Worm (Caenorhabditis elegans): Measurements from ENCODE around the gene oac-8.

The oac-8 gene

DNA sequence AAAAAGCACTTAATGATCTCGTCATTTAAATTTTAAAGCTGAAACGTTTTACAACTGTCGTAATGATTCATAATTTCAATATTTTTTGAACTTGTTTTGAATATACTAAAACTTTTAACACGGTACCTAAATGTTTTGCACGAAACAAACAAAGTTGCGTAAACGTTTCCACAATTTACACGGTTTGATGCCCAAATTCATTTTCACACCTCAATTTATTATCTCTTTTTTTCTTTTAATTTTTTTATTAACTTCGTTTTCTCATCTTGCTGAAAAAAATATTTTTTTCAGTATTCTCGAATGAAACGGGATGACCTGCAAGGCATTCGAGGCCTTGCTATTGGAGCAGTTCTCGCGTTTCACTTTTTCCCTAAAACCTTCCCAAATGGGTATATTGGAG, at the start of gene oac-8:
TSS of gene oac-8 (plus strand) at position 301 of the 400 bp plus-strand sequence.
- TF ChIP-seq che-1 (tag; optimal IDR thresholded peaks at IDR 0.05) (no peak), Y22D7AL.16 (tag; optimal IDR thresholded peaks at IDR 0.05) (no peak), unc-86 (tag; optimal IDR thresholded peaks at IDR 0.05) (no peak), dve-1 (tag; optimal IDR thresholded peaks at IDR 0.05) (no peak), syd-9 (tag; optimal IDR thresholded peaks at IDR 0.05) (no peak)

ce11 chrIV:10538584-10538983, 45.8 kb upstream of the oac-8 start, which contains the start of gene T07G12.4:
Gene T07G12.4 (minus strand): TSS chrIV:10538684.
- TF ChIP-seq syd-9 (tag; optimal IDR thresholded peaks at IDR 0.05) (no peak), unc-42 (tag; optimal IDR thresholded peaks at IDR 0.05) (no peak), dve-1 (tag; optimal IDR thresholded peaks at IDR 0.05) (no peak), lim-6 (tag; optimal IDR thresholded peaks at IDR 0.05) (no peak), dmd-4 (tag; optimal IDR thresholded peaks at IDR 0.05; ENCODE audit: borderline replicate concordance) (no peak)

DNA sequence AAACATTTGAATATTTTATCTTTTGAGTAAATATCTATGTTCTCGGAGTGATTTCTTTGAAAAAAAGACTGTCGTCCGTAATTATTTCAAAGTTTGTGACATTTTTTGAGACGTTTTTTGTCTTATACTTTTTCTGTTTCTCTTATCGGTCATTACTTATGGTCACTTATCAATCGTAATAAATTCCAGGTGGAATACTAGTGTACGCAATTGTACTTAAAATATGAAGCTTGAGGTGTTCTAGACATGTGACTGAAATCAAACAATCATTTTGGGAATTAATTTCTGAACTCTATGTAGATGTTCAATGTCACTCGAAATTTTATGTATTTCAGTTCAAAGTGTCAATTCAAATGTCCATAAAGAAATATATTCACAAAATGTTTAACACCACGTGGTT, 42.1 kb upstream of the oac-8 start:
- TF ChIP-seq pha-4 (tag; optimal IDR thresholded peaks at IDR 0.05) = no peak
- TF ChIP-seq K02D7.2 (tag; optimal IDR thresholded peaks at IDR 0.05) = no peak
- TF ChIP-seq ref-2 (tag; optimal IDR thresholded peaks at IDR 0.05) = no peak
- TF ChIP-seq ceh-18 (tag; optimal IDR thresholded peaks at IDR 0.05) = no peak
- TF ChIP-seq rnt-1 (tag; optimal IDR thresholded peaks at IDR 0.05) = no peak
- TF ChIP-seq fkh-10 (GFP tag; optimal IDR thresholded peaks at IDR 0.05) = no peak
- no peak for TF ChIP-seq hlh-13 (GFP tag; optimal IDR thresholded peaks at IDR 0.05)
- TF ChIP-seq nhr-232 (tag; optimal IDR thresholded peaks at IDR 0.05) = no peak
- TF ChIP-seq K09A11.1 (tag; optimal IDR thresholded peaks at IDR 0.05; ENCODE audit: insufficient read depth) = no peak
- TF ChIP-seq F13H6.1 (tag; optimal IDR thresholded peaks at IDR 0.05) = no peak
- no peak for TF ChIP-seq tbx-2 (tag; optimal IDR thresholded peaks at IDR 0.05)
- no peak for TF ChIP-seq ceh-30 (tag; optimal IDR thresholded peaks at IDR 0.05)
- no peak for TF ChIP-seq lin-11 (tag; optimal IDR thresholded peaks at IDR 0.05)
- no peak for TF ChIP-seq ttx-3 (tag; optimal IDR thresholded peaks at IDR 0.05)
- no peak for TF ChIP-seq tbx-7 (tag; optimal IDR thresholded peaks at IDR 0.05)

- no peak for TF ChIP-seq ceh-48 (tag; optimal IDR thresholded peaks at IDR 0.05)
- no peak for TF ChIP-seq rnt-1 (tag; optimal IDR thresholded peaks at IDR 0.05)
- TF ChIP-seq fkh-6 (tag; optimal IDR thresholded peaks at IDR 0.05) = no peak
- TF ChIP-seq tbx-7 (tag; optimal IDR thresholded peaks at IDR 0.05) = no peak
- no peak for TF ChIP-seq sdc-2 (tag; optimal IDR thresholded peaks at IDR 0.05)
- no peak for TF ChIP-seq fkh-10 (GFP tag; optimal IDR thresholded peaks at IDR 0.05)
- no peak for TF ChIP-seq ceh-34 (tag; optimal IDR thresholded peaks at IDR 0.05)
- no peak for TF ChIP-seq ceh-22 (tag; optimal IDR thresholded peaks at IDR 0.05)
- TF ChIP-seq pha-4 (tag; optimal IDR thresholded peaks at IDR 0.05) = no peak
- no peak for TF ChIP-seq dve-1 (tag; optimal IDR thresholded peaks at IDR 0.05)
- no peak for TF ChIP-seq sox-4 (tag; optimal IDR thresholded peaks at IDR 0.05)
- no peak for TF ChIP-seq C08G9.2 (tag; optimal IDR thresholded peaks at IDR 0.05)
These were observed 41.0 kb upstream of the oac-8 start for ce11 chrIV:10543361-10543760.

ce11 chrIV:10545038-10545437, 39.3 kb upstream of the oac-8 start, which contains the start of gene T07G12.5:
Gene T07G12.5 (minus strand): TSS chrIV:10545138.
- TF ChIP-seq nfya-1 (tag; optimal IDR thresholded peaks at IDR 0.05) = no peak
- no peak for TF ChIP-seq che-1 (tag; optimal IDR thresholded peaks at IDR 0.05)
- TF ChIP-seq C08G9.2 (tag; optimal IDR thresholded peaks at IDR 0.05) = no peak
- TF ChIP-seq ceh-22 (tag; optimal IDR thresholded peaks at IDR 0.05) = no peak
- TF ChIP-seq zip-5 (tag; optimal IDR thresholded peaks at IDR 0.05) = no peak
- TF ChIP-seq elt-4 (tag; optimal IDR thresholded peaks at IDR 0.05) = no peak
- TF ChIP-seq pha-2 (tag; optimal IDR thresholded peaks at IDR 0.05) = no peak
- no peak for TF ChIP-seq ceh-31 (tag; optimal IDR thresholded peaks at IDR 0.05)
- TF ChIP-seq pha-4 (tag; optimal IDR thresholded peaks at IDR 0.05) = no peak
- no peak for TF ChIP-seq dve-1 (tag; optimal IDR thresholded peaks at IDR 0.05)
- no peak for TF ChIP-seq unc-3 (GFP tag; conservative IDR thresholded peaks at IDR 0.05)
- TF ChIP-seq unc-3 (tag; optimal IDR thresholded peaks at IDR 0.05) = no peak
- TF ChIP-seq nhr-11 (tag; optimal IDR thresholded peaks at IDR 0.05) = no peak
- TF ChIP-seq ceh-30 (tag; optimal IDR thresholded peaks at IDR 0.05) = no peak

Data from whole organism, late embryonic.